Worm (Caenorhabditis elegans): ENCODE measurements around the gene slc-25A26.

Gene slc-25A26

ce11 chrIV:8973249-8973958 is 43.2 kb downstream of the slc-25A26 start, which contains the start of gene C53B4.3 (continued):
- TF ChIP-seq ceh-44 (GFP tag; IDR thresholded peaks at IDR 0.05) (no peak), egl-27 (tag; optimal IDR thresholded peaks at IDR 0.05) (no peak), D1046.2 (GFP tag; IDR thresholded peaks at IDR 0.05) (no peak), unc-39 (tag; optimal IDR thresholded peaks at IDR 0.05) (no peak), F44E2.7 (GFP tag; IDR thresholded peaks at IDR 0.05) (no peak), ztf-7 (tag; optimal IDR thresholded peaks at IDR 0.05) (peak; percentile 29), duxl-1 (tag; optimal IDR thresholded peaks at IDR 0.05; ENCODE audit: poor library complexity) (peak; percentile 57), aly-2 (tag; optimal IDR thresholded peaks at IDR 0.05) (no peak), aha-1 (tag) (peak; percentile 87), lin-13 (GFP tag; optimal IDR thresholded peaks at IDR 0.05) (no peak)

DNA sequence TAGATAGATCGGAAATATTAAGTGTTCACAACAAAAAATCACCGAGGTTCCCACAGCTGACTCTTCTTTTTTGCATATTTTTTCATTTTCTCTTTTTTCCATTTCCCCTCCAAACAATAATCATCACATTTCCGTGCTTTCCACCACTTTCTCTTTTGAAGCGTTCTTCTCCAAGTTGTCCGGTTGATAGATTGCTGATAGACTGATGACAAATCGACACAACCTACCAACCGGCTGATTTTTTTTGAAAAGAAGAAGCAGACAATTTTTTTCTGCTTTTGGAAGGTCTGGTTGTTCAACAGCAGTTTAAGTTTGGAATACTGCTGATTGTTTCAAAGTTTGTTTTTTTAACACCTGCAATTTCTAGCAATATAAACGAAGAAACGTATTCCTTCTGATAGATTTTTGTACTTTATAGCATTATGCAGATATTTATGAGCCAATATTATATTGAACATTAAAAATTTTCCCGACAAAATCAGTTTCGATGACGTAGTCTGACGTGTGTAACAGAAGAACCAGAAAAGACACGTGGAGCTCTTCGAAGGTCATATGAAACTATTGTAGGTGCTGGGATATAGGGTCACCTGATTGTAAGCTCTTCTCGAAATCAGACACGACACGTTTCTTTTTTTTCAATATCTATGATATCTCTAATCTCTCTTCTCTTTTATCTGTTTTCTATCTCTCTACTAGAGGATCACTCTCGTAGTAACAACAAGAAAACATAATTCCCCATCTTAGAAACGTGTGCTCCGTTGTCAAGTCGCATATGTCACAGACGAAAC is 44.5 kb downstream of the slc-25A26 start:
- TF ChIP-seq lin-15B (tag; optimal IDR thresholded peaks at IDR 0.05) (no peak), daf-16 (GFP tag; optimal IDR thresholded peaks at IDR 0.05) (peak in 1 of 2 experiments; percentile 24), daf-16 (tag; optimal IDR thresholded peaks at IDR 0.05) (no peak), ctbp-1 (GFP tag; IDR thresholded peaks at IDR 0.05) (no peak), ama-1 (optimal IDR thresholded peaks at IDR 0.05) (no peak), Y75B8A.6 (GFP tag; IDR thresholded peaks at IDR 0.05) (no peak), egl-27 (tag; optimal IDR thresholded peaks at IDR 0.05) (no peak), saeg-2 (GFP tag; IDR thresholded peaks at IDR 0.05) (no peak), F26F4.8 (GFP tag; conservative IDR thresholded peaks at IDR 0.05) (no peak), mxl-2 (GFP tag; conservative IDR thresholded peaks at IDR 0.05) (no peak), vab-7 (GFP tag; IDR thresholded peaks at IDR 0.05) (no peak), aly-2 (tag; optimal IDR thresholded peaks at IDR 0.05) (no peak), hlh-30 (tag; optimal IDR thresholded peaks at IDR 0.05; ENCODE audit: insufficient read depth) (peak; percentile 14), R02D3.7 (tag; optimal IDR thresholded peaks at IDR 0.05) (no peak), F37D6.2 (tag; optimal IDR thresholded peaks at IDR 0.05) (no peak), spr-3 (GFP tag; optimal IDR thresholded peaks at IDR 0.05) (no peak), ceh-28 (tag; optimal IDR thresholded peaks at IDR 0.05) (no peak), nhr-11 (tag; optimal IDR thresholded peaks at IDR 0.05) (peak; percentile 61), madf-5 (GFP tag; IDR thresholded peaks at IDR 0.05) (no peak), spr-1 (tag; optimal IDR thresholded peaks at IDR 0.05) (no peak), lim-7 (GFP tag; IDR thresholded peaks at IDR 0.05) (no peak), mep-1 (tag; optimal IDR thresholded peaks at IDR 0.05) (no peak), lsy-2 (tag; optimal IDR thresholded peaks at IDR 0.05) (no peak), daf-12 (tag; optimal IDR thresholded peaks at IDR 0.05) (no peak), nhr-48 (tag; optimal IDR thresholded peaks at IDR 0.05) (no peak), mdl-1 (tag; optimal IDR thresholded peaks at IDR 0.05) (no peak), F10B5.3 (tag; optimal IDR thresholded peaks at IDR 0.05) (no peak), hlh-11 (tag; optimal IDR thresholded peaks at IDR 0.05) (peak; percentile 25), nhr-25 (tag; optimal IDR thresholded peaks at IDR 0.05; ENCODE audit: borderline replicate concordance, insufficient read depth) (no peak), aha-1 (tag) (peak; percentile 58), Y5F2A.4 (GFP tag; optimal IDR thresholded peaks at IDR 0.05) (no peak)

- TF ChIP-seq saeg-2 (GFP tag; IDR thresholded peaks at IDR 0.05) = no peak
- no peak for TF ChIP-seq set-16 (GFP tag; IDR thresholded peaks at IDR 0.05)
- TF ChIP-seq gei-8 (GFP tag; optimal IDR thresholded peaks at IDR 0.05) = no peak
- TF ChIP-seq egl-43 (GFP tag; IDR thresholded peaks at IDR 0.05) = no peak
- no peak for TF ChIP-seq tag-97 (GFP tag; IDR thresholded peaks at IDR 0.05)
Measured at ce11 chrIV:8975331-8975625, 45.0 kb downstream of the slc-25A26 start, which contains the start of gene pdzd-8. Gene pdzd-8, plus strand, starts transcription at chrIV:8975526.
